Fruit fly (Drosophila melanogaster): ENCODE data around the gene Myo95E.

The Myo95E gene

dm6 chr3R:24186188-24186587, 24.9 kb upstream of the Myo95E start, which contains the start of gene mora:
Gene mora (plus strand): TSS chr3R:24186359.
- TF ChIP-seq Eip78C (GFP tag) (peak; percentile 34), CG8632 (GFP tag; optimal IDR thresholded peaks at IDR 0.05) (no peak), CG34406 (GFP tag; optimal IDR thresholded peaks at IDR 0.05) (no peak), svp (GFP tag) (no peak), CG11902 (GFP tag; optimal IDR thresholded peaks at IDR 0.05) (no peak), Ets21C (GFP tag; optimal IDR thresholded peaks at IDR 0.05) (no peak)

- no peak for TF ChIP-seq ss (GFP tag; optimal IDR thresholded peaks at IDR 0.05)
- no peak for TF ChIP-seq Ets21C (GFP tag; optimal IDR thresholded peaks at IDR 0.05)
These were observed 11.1 kb upstream of the Myo95E start, which contains the start of gene CG13606 for dm6 chr3R:24172379-24172778. Gene CG13606 (plus strand): TSS chr3R:24172628.

DNA sequence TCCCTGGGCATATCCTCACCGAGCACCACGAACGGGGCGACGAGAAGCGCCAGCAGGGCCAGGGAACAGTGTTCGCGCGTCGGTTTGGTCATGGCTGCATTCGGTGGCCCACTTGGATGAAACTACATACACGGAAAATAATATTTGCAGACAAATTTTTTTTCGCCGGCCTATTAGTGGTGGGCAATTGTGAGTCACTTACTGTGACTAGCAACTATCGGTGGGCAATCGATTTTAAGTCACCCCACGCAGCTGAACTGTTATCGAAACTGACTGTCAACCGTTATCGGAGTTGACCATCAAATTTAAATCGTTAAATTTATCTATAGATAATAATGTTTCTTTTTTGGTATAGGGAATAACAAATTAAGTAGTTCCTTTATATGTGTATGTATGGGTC, 8.1 kb upstream of the Myo95E start, which contains the start of gene CG5510:
CG5510 (minus strand) TSS at position 201 of the 400 bp plus-strand sequence.
- TF ChIP-seq CG6276 (GFP tag; optimal IDR thresholded peaks at IDR 0.05) = no peak
- TF ChIP-seq dac (GFP tag; optimal IDR thresholded peaks at IDR 0.05) = no peak
- no peak for TF ChIP-seq Lpt (GFP tag; optimal IDR thresholded peaks at IDR 0.05)
- TF ChIP-seq Hr4 (GFP tag; optimal IDR thresholded peaks at IDR 0.05) = no peak
- no peak for TF ChIP-seq acj6 (GFP tag; optimal IDR thresholded peaks at IDR 0.05)
- peak; percentile 47 for TF ChIP-seq lz (GFP tag; optimal IDR thresholded peaks at IDR 0.05)
- TF ChIP-seq CG6163 (GFP tag; IDR thresholded peaks at IDR 0.05) = no peak
- TF ChIP-seq esn (GFP tag; optimal IDR thresholded peaks at IDR 0.05) = peak; percentile 64
- no peak for TF ChIP-seq CG8319 (GFP tag; optimal IDR thresholded peaks at IDR 0.05)
- peak; percentile 33 for TF ChIP-seq Eip75B (GFP tag; optimal IDR thresholded peaks at IDR 0.05)
- TF ChIP-seq CG34406 (GFP tag; optimal IDR thresholded peaks at IDR 0.05) = no peak
- TF ChIP-seq pdm3 (GFP tag; optimal IDR thresholded peaks at IDR 0.05) = no peak
- no peak for TF ChIP-seq OdsH (GFP tag; optimal IDR thresholded peaks at IDR 0.05)
- TF ChIP-seq cyc (GFP tag; optimal IDR thresholded peaks at IDR 0.05) = peak; percentile 45
- no peak for TF ChIP-seq CG4318 (GFP tag; optimal IDR thresholded peaks at IDR 0.05)
- 0 out of 2 replicates have a peak, but pooled peaks have one; percentile 23 for TF ChIP-seq CG11294 (GFP tag; IDR thresholded peaks at IDR 0.05)
- TF ChIP-seq CG1621 (tag; optimal IDR thresholded peaks at IDR 0.05) = no peak
- TF ChIP-seq ss (GFP tag; optimal IDR thresholded peaks at IDR 0.05) = no peak
- TF ChIP-seq CG3032 (tag; optimal IDR thresholded peaks at IDR 0.05) = peak; percentile 44
- peak; percentile 28 for TF ChIP-seq topi (GFP tag; optimal IDR thresholded peaks at IDR 0.05)
- peak; percentile 48; the same call in 1 of the 3 replicates for TF ChIP-seq eg (GFP tag; IDR thresholded peaks at IDR 0.05)
- no peak for TF ChIP-seq salr (GFP tag; optimal IDR thresholded peaks at IDR 0.05)
- peak; percentile 67 for TF ChIP-seq Eip78C (GFP tag)
- peak; percentile 39 for TF ChIP-seq achi (GFP tag; optimal IDR thresholded peaks at IDR 0.05)
- TF ChIP-seq Smox (GFP tag; optimal IDR thresholded peaks at IDR 0.05) = no peak
- TF ChIP-seq CG6792 (GFP tag; optimal IDR thresholded peaks at IDR 0.05) = no peak
- no peak for TF ChIP-seq Gug (GFP tag; IDR thresholded peaks at IDR 0.05)
- TF ChIP-seq fkh (GFP tag; optimal IDR thresholded peaks at IDR 0.05) = no peak
- no peak for TF ChIP-seq Met (GFP tag; optimal IDR thresholded peaks at IDR 0.05)
- TF ChIP-seq Sox14 (GFP tag; optimal IDR thresholded peaks at IDR 0.05) = peak; percentile 33
- no peak for TF ChIP-seq CG16779 (tag; optimal IDR thresholded peaks at IDR 0.05)
- no peak for TF ChIP-seq Eip93F (GFP tag; optimal IDR thresholded peaks at IDR 0.05)
- no peak for TF ChIP-seq CG8632 (GFP tag; optimal IDR thresholded peaks at IDR 0.05)
- TF ChIP-seq svp (GFP tag) = no peak
- no peak for TF ChIP-seq CG7368 (GFP tag; optimal IDR thresholded peaks at IDR 0.05)
- TF ChIP-seq dsx (GFP tag; optimal IDR thresholded peaks at IDR 0.05; ENCODE audit: poor library complexity, severe bottlenecking) = no peak
- 0 out of 2 replicates have a peak, but pooled peaks have one; percentile 23 for TF ChIP-seq CG15336 (GFP tag; IDR thresholded peaks at IDR 0.05)
- no peak for TF ChIP-seq CG3919 (GFP tag; optimal IDR thresholded peaks at IDR 0.05)
- TF ChIP-seq CG8119 (GFP tag; IDR thresholded peaks at IDR 0.05) = no peak
- TF ChIP-seq Hr38 (GFP tag; optimal IDR thresholded peaks at IDR 0.05) = no peak
- no peak for TF ChIP-seq CG6854 (GFP tag; optimal IDR thresholded peaks at IDR 0.05)
- peak; percentile 48 for TF ChIP-seq CG31627 (GFP tag; optimal IDR thresholded peaks at IDR 0.05)
- no peak for TF ChIP-seq Sox102F (GFP tag; optimal IDR thresholded peaks at IDR 0.05)
- TF ChIP-seq spab (GFP tag; optimal IDR thresholded peaks at IDR 0.05) = no peak

Data from whole organism, prepupa.